Worm (Caenorhabditis elegans) whole organism, late embryonic: Measurements from ENCODE around the gene srv-17.

ENCODE experiments used
- T23F11.4 ChIP-seq: fragments of 200-800 bp; sonication (Bioruptor generic); optimal IDR thresholded peaks from 2 replicates; lab custom pipeline; 2018; ENCODE audit warnings: mild to moderate bottlenecking, missing genetic modification characterization, missing compliant biosample characterization
- Y22D7AL.16 ChIP-seq: sonication (generic microtip); optimal IDR thresholded peaks from 2 replicates; lab custom pipeline; 2016; ENCODE audit warnings: missing genetic modification characterization, missing compliant biosample characterization
- ceh-18 ChIP-seq: sonication (generic microtip); optimal IDR thresholded peaks from 2 replicates; lab custom pipeline; 2016; ENCODE audit warnings: missing genetic modification characterization, missing compliant biosample characterization
- ceh-19 ChIP-seq: fragments of 200-800 bp; sonication (Bioruptor generic); optimal IDR thresholded peaks from 2 replicates; lab custom pipeline; 2018; ENCODE audit warnings: mild to moderate bottlenecking, missing genetic modification characterization, missing compliant biosample characterization
- ceh-22 ChIP-seq: sonication (generic microtip); optimal IDR thresholded peaks from 2 replicates; lab custom pipeline; 2017; ENCODE audit warnings: missing biosample characterization, missing genetic modification characterization
- ceh-31 ChIP-seq: sonication (generic microtip); optimal IDR thresholded peaks from 2 replicates; lab custom pipeline; 2016; ENCODE audit warnings: missing genetic modification characterization, missing compliant biosample characterization
- ceh-6 ChIP-seq: fragments of 200-800 bp; sonication (Bioruptor generic); optimal IDR thresholded peaks from 2 replicates; lab custom pipeline; 2018; ENCODE audit warnings: mild to moderate bottlenecking, missing genetic modification characterization, missing compliant biosample characterization
- ceh-9 ChIP-seq: sonication (generic microtip); optimal IDR thresholded peaks from 2 replicates; lab custom pipeline; 2016; ENCODE audit warnings: mild to moderate bottlenecking, missing genetic modification characterization, inconsistent platforms, missing compliant biosample characterization
- che-1 ChIP-seq: sonication (generic microtip); optimal IDR thresholded peaks from 2 replicates; lab custom pipeline; 2016; ENCODE audit warnings: mild to moderate bottlenecking, missing genetic modification characterization, missing compliant biosample characterization
- dve-1 ChIP-seq: sonication (generic microtip); optimal IDR thresholded peaks from 2 replicates; lab custom pipeline; 2017; ENCODE audit warnings: antibody characterized with exemption, mild to moderate bottlenecking, missing genetic modification characterization, missing compliant biosample characterization
- elt-2 ChIP-seq: sonication (generic microtip); optimal IDR thresholded peaks from 2 replicates; lab custom pipeline; 2016; ENCODE audit warnings: missing genetic modification reagents, missing genetic modification characterization, missing compliant biosample characterization
- elt-4 ChIP-seq: sonication (generic microtip); optimal IDR thresholded peaks from 2 replicates; lab custom pipeline; 2016; ENCODE audit warnings: missing genetic modification characterization, missing compliant biosample characterization
- ets-4 ChIP-seq: sonication (generic microtip); optimal IDR thresholded peaks from 2 replicates; lab custom pipeline; 2016; ENCODE audit warnings: missing genetic modification characterization, missing compliant biosample characterization
- eyg-1 ChIP-seq: sonication (generic microtip); optimal IDR thresholded peaks from 2 replicates; lab custom pipeline; 2016; ENCODE audit warnings: missing genotype, missing genetic modification characterization, missing compliant biosample characterization
- hlh-30 ChIP-seq: sonication (generic microtip); optimal IDR thresholded peaks from 2 replicates; lab custom pipeline; 2017; ENCODE audit warnings: antibody characterized with exemption, missing genetic modification characterization, missing compliant biosample characterization; ENCODE audit not compliant: insufficient read depth
- lim-6 ChIP-seq: sonication (generic microtip); optimal IDR thresholded peaks from 2 replicates; lab custom pipeline; 2016; ENCODE audit warnings: missing genetic modification characterization, missing compliant biosample characterization
- mec-3 ChIP-seq: sonication (generic microtip); optimal IDR thresholded peaks from 2 replicates; lab custom pipeline; 2016; ENCODE audit warnings: borderline replicate concordance, missing genetic modification characterization, missing compliant biosample characterization
- npax-4 ChIP-seq: sonication (generic microtip); optimal IDR thresholded peaks from 2 replicates; lab custom pipeline; 2016; ENCODE audit warnings: missing genetic modification characterization, missing compliant biosample characterization
- pat-9 ChIP-seq: fragments of 200-800 bp; sonication (Bioruptor generic); optimal IDR thresholded peaks from 2 replicates; lab custom pipeline; 2018; ENCODE audit warnings: mild to moderate bottlenecking, missing genetic modification characterization, moderate library complexity, missing compliant biosample characterization
- pax-1 ChIP-seq: fragments of 150-350 bp; optimal IDR thresholded peaks from 2 replicates; lab custom pipeline; 2014; ENCODE audit warnings: missing biosample characterization, missing genetic modification characterization
- pros-1 ChIP-seq: fragments of 150-350 bp; optimal IDR thresholded peaks from 2 replicates; lab custom pipeline; 2014; ENCODE audit warnings: missing biosample characterization, missing genetic modification reagents, missing genetic modification characterization
- rnt-1 ChIP-seq: sonication (generic microtip); optimal IDR thresholded peaks from 2 replicates; lab custom pipeline; 2016; ENCODE audit warnings: missing genetic modification characterization, missing compliant biosample characterization
- syd-9 ChIP-seq: sonication (generic microtip); optimal IDR thresholded peaks from 2 replicates; lab custom pipeline; 2016; ENCODE audit warnings: mild to moderate bottlenecking, missing genetic modification characterization, moderate library complexity, missing compliant biosample characterization
- unc-3 ChIP-seq, 2 experiments: fragments of 200-800 bp in 1 of 2; sonication (Bioruptor generic) in 1 of 2; sonication (generic microtip) in 1 of 2; conservative IDR thresholded peaks in 1 of 2; optimal IDR thresholded peaks in 1 of 2; 2 replicates each; pipeline versions ENCODE4 v1.3.6 to Lab custom; 2016 to 2022; ENCODE audit warnings: missing compliant biosample characterization in 2 of 2, missing genetic modification characterization in 2 of 2, missing genetic modification reagents in 1 of 2
- unc-42 ChIP-seq: sonication (generic microtip); optimal IDR thresholded peaks from 2 replicates; lab custom pipeline; 2016; ENCODE audit warnings: missing genotype, missing genetic modification characterization, missing compliant biosample characterization
- unc-55 ChIP-seq: sonication (generic microtip); optimal IDR thresholded peaks from 2 replicates; lab custom pipeline; 2017; ENCODE audit warnings: missing biosample characterization, missing genetic modification reagents, missing genetic modification characterization
- zip-5 ChIP-seq: sonication (generic microtip); optimal IDR thresholded peaks from 2 replicates; lab custom pipeline; 2016; ENCODE audit warnings: missing genetic modification characterization, missing compliant biosample characterization
- ztf-16 ChIP-seq: sonication (generic microtip); optimal IDR thresholded peaks from 2 replicates; lab custom pipeline; 2017; ENCODE audit warnings: missing genetic modification characterization, missing compliant biosample characterization

srv-17 gene

DNA sequence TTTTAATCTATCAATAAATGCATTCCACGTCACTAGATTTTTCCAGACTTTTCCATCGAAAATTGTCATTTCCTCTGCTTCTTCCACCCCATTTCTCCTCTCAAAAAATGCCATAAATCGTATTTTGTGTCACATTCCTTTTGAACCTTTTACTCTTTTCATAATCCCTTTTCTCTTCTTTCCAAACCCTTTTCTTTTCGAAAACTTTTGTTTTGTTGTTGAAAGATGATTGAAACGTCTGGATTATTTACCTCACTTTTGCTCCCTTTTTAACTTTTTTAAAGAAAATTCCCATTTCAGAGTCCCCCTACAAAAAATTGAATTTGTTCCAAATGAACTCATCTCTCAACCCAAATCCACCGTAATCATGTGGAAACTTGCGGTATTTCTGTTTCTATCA is 30.8 kb downstream of the srv-17 start, which contains the start of gene C06E7.2:
C06E7.2 (plus strand) TSS at position 301 of the 400 bp plus-strand sequence.
- TF ChIP-seq ceh-6 (GFP tag; lab: Kevin White, UChicago), result no peak
- no peak for TF ChIP-seq unc-42 (tag; lab: Kevin White, UChicago)
- TF ChIP-seq elt-4 (tag; lab: Kevin White, UChicago), result no peak
- no peak for TF ChIP-seq pax-1 (tag; lab: Kevin White, UChicago)
- TF ChIP-seq hlh-30 (tag; lab: Kevin White, UChicago), result no peak
- no peak for TF ChIP-seq pat-9 (tag; lab: Kevin White, UChicago)
- TF ChIP-seq T23F11.4 (GFP tag; lab: Kevin White, UChicago), result no peak
- no peak for TF ChIP-seq rnt-1
- TF ChIP-seq pros-1, result no peak
- TF ChIP-seq npax-4 (tag; lab: Kevin White, UChicago), result no peak
- no peak for TF ChIP-seq zip-5 (tag; lab: Kevin White, UChicago)
- no peak for TF ChIP-seq elt-2 (tag; lab: Kevin White, UChicago)

DNA sequence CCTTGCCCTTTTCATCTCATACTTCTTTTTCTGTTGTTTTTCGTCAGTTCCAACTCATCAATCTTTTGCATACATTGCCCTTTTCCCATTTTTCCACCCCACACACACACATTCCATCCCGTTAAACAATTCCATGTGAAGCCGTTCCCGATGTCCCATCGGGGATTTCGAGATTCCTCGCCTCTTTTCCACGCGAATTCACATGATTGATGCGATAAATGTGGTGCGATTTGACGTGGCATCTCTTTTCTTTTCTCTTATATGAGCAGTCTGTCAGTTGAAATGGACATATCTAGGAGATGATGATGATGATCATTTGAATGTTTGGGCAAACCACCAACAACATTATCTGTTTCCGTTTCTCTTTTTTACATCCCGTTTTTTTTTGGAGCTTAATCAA is 35.8 kb downstream of the srv-17 start:
- TF ChIP-seq ceh-22, result no peak
- TF ChIP-seq dve-1 (tag; lab: Kevin White, UChicago), result no peak
- no peak for TF ChIP-seq ceh-31 (tag; lab: Kevin White, UChicago)
- no peak for TF ChIP-seq mec-3 (tag; lab: Kevin White, UChicago)
- TF ChIP-seq ceh-18 (tag; lab: Kevin White, UChicago), result no peak
- peak; percentile 16 for TF ChIP-seq unc-55 (GFP tag; lab: Kevin White, UChicago)
- TF ChIP-seq ztf-16 (tag; lab: Kevin White, UChicago), result no peak

DNA sequence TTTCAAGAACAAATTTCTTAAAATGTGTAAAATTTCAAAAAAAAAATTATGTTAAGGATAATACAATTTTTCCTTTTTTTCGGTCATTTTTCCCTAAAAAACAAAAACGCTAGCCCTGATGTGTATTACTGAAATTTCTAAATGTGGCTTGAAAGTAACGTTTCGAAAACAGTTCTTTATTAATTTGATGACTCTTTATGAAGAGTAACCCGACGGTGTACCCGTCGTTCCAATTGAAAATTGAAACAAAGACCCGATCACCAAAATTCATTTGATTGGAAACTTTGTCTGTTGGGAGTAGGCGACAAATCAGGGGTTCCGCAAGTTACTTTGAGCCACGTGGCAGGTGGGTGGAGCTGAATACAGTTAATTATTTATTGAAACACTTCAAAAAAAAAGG is 37.2 kb downstream of the srv-17 start:
- no peak for TF ChIP-seq unc-42 (tag; lab: Kevin White, UChicago)
- no peak for TF ChIP-seq eyg-1 (tag; lab: Kevin White, UChicago)
- TF ChIP-seq ets-4 (tag; lab: Kevin White, UChicago), result no peak
- TF ChIP-seq rnt-1, result no peak
- TF ChIP-seq elt-4 (tag; lab: Kevin White, UChicago), result no peak
- TF ChIP-seq pax-1 (tag; lab: Kevin White, UChicago), result no peak
- TF ChIP-seq pat-9 (tag; lab: Kevin White, UChicago), result no peak
- no peak for TF ChIP-seq mec-3 (tag; lab: Kevin White, UChicago)
- TF ChIP-seq syd-9 (tag; lab: Kevin White, UChicago), result no peak
- no peak for TF ChIP-seq ceh-18 (tag; lab: Kevin White, UChicago)
- TF ChIP-seq, all 69 proteins: peak for 0

DNA sequence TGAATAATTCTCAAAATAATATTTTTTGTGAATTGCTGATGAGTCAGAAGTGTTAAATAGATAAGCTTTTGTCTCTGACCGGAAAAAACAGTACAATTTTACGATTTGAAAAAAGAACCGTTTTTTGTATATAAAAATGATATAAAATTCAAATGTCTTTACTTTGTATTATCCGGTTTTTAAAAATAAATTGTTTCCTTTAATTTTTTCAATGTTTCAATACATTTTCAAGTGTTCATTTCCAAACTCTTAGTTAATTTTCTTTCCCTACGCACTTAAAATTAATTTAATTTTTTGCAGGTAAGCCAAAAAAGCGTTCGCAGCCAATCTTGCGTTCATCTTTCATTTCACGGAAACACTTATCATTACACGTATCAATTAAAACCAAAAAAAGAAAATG is 45.5 kb downstream of the srv-17 start, which contains the start of gene egal-1:
egal-1 (plus strand) TSS at position 301 of the 400 bp plus-strand sequence.
- TF ChIP-seq Y22D7AL.16 (tag; lab: Kevin White, UChicago), result no peak
- TF ChIP-seq, all 69 proteins: peak for 0

DNA sequence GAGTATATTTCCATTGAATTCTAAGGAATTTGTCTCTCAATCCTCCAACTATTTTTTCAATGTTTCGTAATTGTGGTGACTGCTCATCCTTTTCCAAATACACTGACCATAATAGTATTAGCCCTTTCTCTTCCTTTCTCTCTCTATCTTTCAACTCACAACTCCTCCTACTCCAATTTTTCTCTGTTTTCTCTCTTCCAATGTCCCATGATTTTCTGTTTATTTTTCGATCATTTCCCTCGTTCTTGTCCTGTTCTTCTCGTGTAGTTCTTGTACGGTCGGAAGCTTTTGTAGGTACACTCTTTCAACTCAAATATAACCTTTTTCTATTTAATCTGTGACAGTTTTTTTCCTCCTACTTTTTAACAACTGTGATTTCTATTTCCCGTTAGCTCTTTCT is 48.0 kb downstream of the srv-17 start:
- no peak for TF ChIP-seq unc-55 (GFP tag; lab: Kevin White, UChicago)
- no peak for TF ChIP-seq ceh-19 (GFP tag; lab: Kevin White, UChicago)
- TF ChIP-seq syd-9 (tag; lab: Kevin White, UChicago), result no peak
- TF ChIP-seq lim-6 (tag; lab: Kevin White, UChicago), result no peak
- TF ChIP-seq che-1 (tag; lab: Kevin White, UChicago), result no peak
- TF ChIP-seq hlh-30 (tag; lab: Kevin White, UChicago), result peak; percentile 11
- TF ChIP-seq ceh-18 (tag; lab: Kevin White, UChicago), result peak; percentile 4
- peak; percentile 66 for TF ChIP-seq unc-42 (tag; lab: Kevin White, UChicago)
- TF ChIP-seq unc-3 (GFP tag; conservative IDR thresholded peaks at IDR 0.05; lab: Robert Waterston, UW), result no peak
- TF ChIP-seq unc-3 (tag; optimal IDR thresholded peaks at IDR 0.05; lab: Kevin White, UChicago), result no peak
- no peak for TF ChIP-seq zip-5 (tag; lab: Kevin White, UChicago)

DNA sequence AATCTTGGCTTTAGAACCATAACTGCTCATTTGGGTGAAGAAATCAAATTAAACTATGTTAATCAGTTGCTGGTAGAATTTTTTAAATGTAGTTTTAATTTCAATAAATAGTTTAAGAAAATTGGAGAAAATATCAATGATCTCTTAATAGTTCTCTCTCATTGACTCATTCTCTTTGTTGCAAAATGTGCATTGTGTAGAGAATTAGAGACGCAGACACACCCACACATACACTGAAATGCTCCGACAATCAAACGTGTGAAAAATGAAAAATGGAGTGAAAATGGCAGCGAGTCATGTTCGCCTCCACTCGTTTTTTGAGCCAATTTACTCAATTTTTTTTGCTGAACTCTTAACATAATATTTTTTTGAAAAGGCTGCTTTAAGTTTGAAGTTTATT is 49.0 kb downstream of the srv-17 start:
- TF ChIP-seq ceh-9 (no peak), unc-55 (GFP tag; lab: Kevin White, UChicago) (peak; percentile 76)
- TF ChIP-seq, all 69 proteins: peak for 1
